Fruit fly (Drosophila melanogaster) whole organism, prepupa: ENCODE results near the gene CG2082.

Source experiments
- Blimp-1 ChIP-seq: fragments of 200-800 bp; sonication (Bioruptor generic); optimal IDR thresholded peaks from 3 replicates; lab custom pipeline; 2017; ENCODE audit warnings: missing biosample characterization, missing genetic modification characterization, mild to moderate bottlenecking, moderate library complexity, missing genetic modification reagents
- CG10631 ChIP-seq: fragments of 200-800 bp; sonication (Bioruptor generic); optimal IDR thresholded peaks from 2 replicates; lab custom pipeline; 2016; ENCODE audit warnings: missing biosample characterization, missing genetic modification characterization
- CG11294 ChIP-seq: fragments of 200-800 bp; sonication (Bioruptor generic); IDR thresholded peaks from 2 replicates; pipeline ENCODE4 v1.3.6; 2022; ENCODE audit warnings: missing biosample characterization, missing genetic modification characterization
- CG11902 ChIP-seq: fragments of 200-800 bp; sonication (Bioruptor generic); optimal IDR thresholded peaks from 3 replicates; lab custom pipeline; 2016; ENCODE audit warnings: missing biosample characterization, missing genetic modification characterization
- CG15336 ChIP-seq: fragments of 200-800 bp; sonication (Bioruptor generic); IDR thresholded peaks from 2 replicates; pipeline ENCODE4 v1.3.6; 2022; ENCODE audit warnings: missing biosample characterization, missing genetic modification characterization
- CG1621 ChIP-seq: fragments of 200-800 bp; sonication (Bioruptor generic); optimal IDR thresholded peaks from 3 replicates; lab custom pipeline; 2018; ENCODE audit warnings: missing biosample characterization, mild to moderate bottlenecking, missing genetic modification characterization
- CG16779 ChIP-seq: fragments of 200-800 bp; sonication (Bioruptor generic); optimal IDR thresholded peaks from 3 replicates; lab custom pipeline; 2017; ENCODE audit warnings: missing biosample characterization, mild to moderate bottlenecking, missing genetic modification characterization
- CG3032 ChIP-seq: fragments of 200-800 bp; optimal IDR thresholded peaks from 2 replicates; lab custom pipeline; 2019; ENCODE audit warnings: missing biosample characterization, mild to moderate bottlenecking, missing genetic modification characterization, moderate library complexity
- CG31627 ChIP-seq: fragments of 200-800 bp; sonication (Bioruptor generic); optimal IDR thresholded peaks from 3 replicates; lab custom pipeline; 2016; ENCODE audit warnings: missing biosample characterization, missing genetic modification characterization
- CG32006 ChIP-seq: fragments of 200-800 bp; sonication (Bioruptor generic); optimal IDR thresholded peaks from 3 replicates; lab custom pipeline; 2017; ENCODE audit warnings: missing biosample characterization, mild to moderate bottlenecking, missing genetic modification characterization
- CG34406 ChIP-seq: fragments of 200-800 bp; sonication (Bioruptor generic); optimal IDR thresholded peaks from 3 replicates; lab custom pipeline; 2016; ENCODE audit warnings: missing biosample characterization, missing genetic modification characterization
- CG3919 ChIP-seq: fragments of 200-800 bp; sonication (Bioruptor generic); optimal IDR thresholded peaks from 3 replicates; lab custom pipeline; 2016; ENCODE audit warnings: missing biosample characterization, missing genetic modification characterization
- CG4318 ChIP-seq: fragments of 200-800 bp; sonication (Bioruptor generic); optimal IDR thresholded peaks from 3 replicates; lab custom pipeline; 2017; ENCODE audit warnings: missing biosample characterization, mild to moderate bottlenecking, missing genetic modification characterization
- CG6163 ChIP-seq: fragments of 200-800 bp; sonication (Bioruptor generic); IDR thresholded peaks from 3 replicates; pipeline ENCODE4 v1.3.6; 2022; ENCODE audit warnings: missing biosample characterization, missing genetic modification characterization
- CG6276 ChIP-seq: fragments of 200-800 bp; sonication (Bioruptor generic); optimal IDR thresholded peaks from 2 replicates; lab custom pipeline; 2017; ENCODE audit warnings: missing biosample characterization, mild to moderate bottlenecking, missing genetic modification characterization
- CG6792 ChIP-seq: fragments of 200-800 bp; sonication (Bioruptor generic); optimal IDR thresholded peaks from 3 replicates; lab custom pipeline; 2016; ENCODE audit warnings: missing biosample characterization, missing genetic modification characterization
- CG6808 ChIP-seq: fragments of 200-800 bp; sonication (Bioruptor generic); optimal IDR thresholded peaks from 3 replicates; lab custom pipeline; 2017; ENCODE audit warnings: missing biosample characterization, missing genetic modification characterization, mild to moderate bottlenecking, moderate library complexity, missing genetic modification reagents
- CG6854 ChIP-seq: fragments of 200-800 bp; sonication (Bioruptor generic); optimal IDR thresholded peaks from 2 replicates; lab custom pipeline; 2017; ENCODE audit warnings: missing biosample characterization, mild to moderate bottlenecking, missing genetic modification characterization
- CG7368 ChIP-seq: fragments of 200-800 bp; sonication (Bioruptor generic); optimal IDR thresholded peaks from 3 replicates; lab custom pipeline; 2016; ENCODE audit warnings: missing biosample characterization, missing genetic modification characterization
- CG8319 ChIP-seq: fragments of 200-800 bp; sonication (Bioruptor generic); optimal IDR thresholded peaks from 3 replicates; lab custom pipeline; 2016; ENCODE audit warnings: missing biosample characterization, missing genetic modification characterization
- CG9139 ChIP-seq: fragments of 200-800 bp; sonication (Bioruptor generic); optimal IDR thresholded peaks from 3 replicates; lab custom pipeline; 2017; ENCODE audit warnings: missing biosample characterization, mild to moderate bottlenecking, missing genetic modification characterization
- Eip75B ChIP-seq: fragments of 200-800 bp; sonication (Bioruptor generic); optimal IDR thresholded peaks from 3 replicates; lab custom pipeline; 2016; ENCODE audit warnings: missing biosample characterization, missing genetic modification characterization
- Eip78C ChIP-seq: fragments of 200-800 bp; sonication (Bioruptor generic); peaks from one replicate; lab custom pipeline; 2016; ENCODE audit warnings: missing biosample characterization, missing genetic modification characterization
- Ets21C ChIP-seq: fragments of 200-800 bp; sonication (Bioruptor generic); optimal IDR thresholded peaks from 3 replicates; lab custom pipeline; 2016; ENCODE audit warnings: missing biosample characterization, missing genetic modification characterization
- Ets96B ChIP-seq: fragments of 200-800 bp; optimal IDR thresholded peaks from 2 replicates; lab custom pipeline; 2019; ENCODE audit warnings: missing biosample characterization, mild to moderate bottlenecking, missing genetic modification characterization, moderate library complexity
- Hr38 ChIP-seq: sonication (Bioruptor generic); optimal IDR thresholded peaks from 2 replicates; lab custom pipeline; 2016; ENCODE audit warnings: missing biosample characterization, missing genetic modification characterization
- Hr4 ChIP-seq: fragments of 200-800 bp; sonication (Bioruptor generic); optimal IDR thresholded peaks from 3 replicates; lab custom pipeline; 2016; ENCODE audit warnings: missing biosample characterization, missing genetic modification characterization
- Met ChIP-seq: fragments of 200-800 bp; sonication (Bioruptor generic); optimal IDR thresholded peaks from 3 replicates; lab custom pipeline; 2016; ENCODE audit warnings: missing biosample characterization, missing genetic modification characterization
- OdsH ChIP-seq: fragments of 200-800 bp; sonication (Bioruptor generic); optimal IDR thresholded peaks from 3 replicates; lab custom pipeline; 2016; ENCODE audit warnings: missing biosample characterization, missing genetic modification characterization
- Smox ChIP-seq: fragments of 200-800 bp; sonication (Bioruptor generic); optimal IDR thresholded peaks from 3 replicates; lab custom pipeline; 2016; ENCODE audit warnings: missing biosample characterization, missing genetic modification characterization
- Sox14 ChIP-seq: fragments of 200-800 bp; sonication (Bioruptor generic); optimal IDR thresholded peaks from 3 replicates; lab custom pipeline; 2016; ENCODE audit warnings: missing biosample characterization, missing genetic modification characterization
- Sox15 ChIP-seq: fragments of 200-800 bp; sonication (Bioruptor generic); optimal IDR thresholded peaks from 3 replicates; lab custom pipeline; 2016; ENCODE audit warnings: missing biosample characterization, missing genetic modification characterization
- cyc ChIP-seq: fragments of 200-800 bp; sonication (Bioruptor generic); optimal IDR thresholded peaks from 3 replicates; lab custom pipeline; 2016; ENCODE audit warnings: missing biosample characterization, missing genetic modification characterization
- dac ChIP-seq: fragments of 200-800 bp; sonication (Bioruptor generic); optimal IDR thresholded peaks from 2 replicates; lab custom pipeline; 2017; ENCODE audit warnings: missing biosample characterization, mild to moderate bottlenecking, missing genetic modification characterization
- eg ChIP-seq: fragments of 200-800 bp; sonication (Bioruptor generic); IDR thresholded peaks from 3 replicates; pipeline ENCODE4 v1.3.6; 2022; ENCODE audit warnings: missing biosample characterization, missing genetic modification characterization
- esn ChIP-seq: fragments of 200-800 bp; sonication (Bioruptor generic); optimal IDR thresholded peaks from 2 replicates; lab custom pipeline; 2016; ENCODE audit warnings: missing biosample characterization, mild to moderate bottlenecking, missing genetic modification characterization, moderate library complexity
- fd85E ChIP-seq: fragments of 200-800 bp; sonication (Bioruptor generic); optimal IDR thresholded peaks from 3 replicates; lab custom pipeline; 2016; ENCODE audit warnings: missing biosample characterization, missing genetic modification characterization
- lz ChIP-seq: fragments of 200-800 bp; sonication (Bioruptor generic); optimal IDR thresholded peaks from 3 replicates; lab custom pipeline; 2016; ENCODE audit warnings: missing biosample characterization, missing genetic modification characterization
- net ChIP-seq: fragments of 200-800 bp; sonication (Bioruptor generic); optimal IDR thresholded peaks from 3 replicates; lab custom pipeline; 2016; ENCODE audit warnings: missing biosample characterization, missing genetic modification characterization
- salr ChIP-seq, 2 experiments: fragments of 200-800 bp; sonication (Bioruptor generic); optimal IDR thresholded peaks; 3 replicates each; lab custom pipeline; 2016 to 2018; ENCODE audit warnings: missing biosample characterization in 2 of 2, missing genetic modification characterization in 2 of 2, mild to moderate bottlenecking in 1 of 2
- spab ChIP-seq: fragments of 200-800 bp; sonication (Bioruptor generic); optimal IDR thresholded peaks from 2 replicates; lab custom pipeline; 2017; ENCODE audit warnings: missing biosample characterization, mild to moderate bottlenecking, missing genetic modification characterization, missing genetic modification reagents
- ss ChIP-seq, 2 experiments: fragments of 200-800 bp; sonication (Bioruptor generic); optimal IDR thresholded peaks; 2 replicates in 1 of 2; 3 replicates in 1 of 2; lab custom pipeline; 2017 to 2018; ENCODE audit warnings: mild to moderate bottlenecking in 2 of 2, missing biosample characterization in 2 of 2, missing genetic modification characterization in 2 of 2, moderate library complexity in 1 of 2
- svp ChIP-seq: fragments of 200-800 bp; sonication (Bioruptor generic); peaks from one replicate; lab custom pipeline; 2016; ENCODE audit warnings: missing biosample characterization, missing genetic modification characterization
- vri ChIP-seq: fragments of 200-800 bp; sonication (Bioruptor generic); optimal IDR thresholded peaks from 3 replicates; lab custom pipeline; 2016; ENCODE audit warnings: missing biosample characterization, mild to moderate bottlenecking, missing genetic modification characterization

The CG2082 gene

DNA sequence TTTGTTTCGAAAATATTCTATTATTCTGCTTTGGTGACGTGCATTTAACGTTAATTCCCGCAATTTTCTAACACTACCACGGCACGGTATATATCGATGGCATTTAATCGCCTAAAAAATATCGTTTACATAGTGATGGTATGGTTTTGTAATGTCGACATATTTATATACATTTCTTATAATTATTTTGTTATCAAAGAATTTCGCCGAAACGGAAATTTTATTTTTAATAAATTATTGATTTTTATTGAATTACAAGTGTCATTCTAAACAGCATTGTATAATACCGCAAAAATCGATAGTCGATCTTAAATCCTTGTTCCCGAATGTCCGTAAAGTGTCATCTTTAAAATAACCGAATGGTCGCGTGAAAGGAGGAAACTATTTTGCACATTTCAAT is 43.6 kb upstream of the CG2082 start, which contains the start of the genes Sec20 and dgrn (continued):
- TF ChIP-seq esn (GFP tag; lab: Kevin White, UChicago) (peak; percentile 78), fd85E (no peak), Ets21C (peak; percentile 51), CG1621 (tag; lab: Kevin White, UChicago) (no peak), CG15336 (no peak), salr (GFP tag; optimal IDR thresholded peaks at IDR 0.05; lab: Kevin White, UChicago) (no peak), CG16779 (no peak), CG10631 (peak; percentile 65), CG11294 (GFP tag; lab: Robert Waterston, UW) (no peak), spab (GFP tag; lab: Kevin White, UChicago) (no peak), vri (GFP tag; lab: Kevin White, UChicago) (peak; percentile 37), CG34406 (GFP tag; lab: Kevin White, UChicago) (peak; percentile 60), Sox14 (peak; percentile 70), Hr4 (GFP tag; lab: Kevin White, UChicago) (peak; percentile 67)

DNA sequence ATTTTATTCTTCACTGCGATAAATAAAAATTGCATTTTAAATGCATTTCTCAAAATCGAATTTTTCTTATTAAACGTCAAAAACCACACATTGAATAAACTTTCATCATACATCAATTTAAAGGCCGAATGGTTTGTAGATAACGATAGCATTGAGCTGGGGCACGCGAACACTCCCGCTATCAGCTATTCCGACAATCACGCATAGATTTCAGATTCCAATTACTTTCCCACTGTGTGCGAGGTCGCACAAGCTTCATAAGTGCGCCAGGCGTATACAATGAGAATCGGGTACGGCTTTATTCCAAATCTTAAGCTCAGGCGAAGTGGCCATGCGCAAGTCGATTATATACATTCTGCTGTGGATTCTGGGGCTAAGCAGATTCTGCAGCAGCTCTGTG is 40.9 kb upstream of the CG2082 start, which contains the start of gene CG46303:
TSS of gene CG46303 (plus strand) at position 223 of the 400 bp plus-strand sequence.
- no peak for TF ChIP-seq lz (GFP tag; lab: Kevin White, UChicago)
- TF ChIP-seq Eip75B (GFP tag; lab: Kevin White, UChicago): no peak
- TF ChIP-seq CG6276 (GFP tag; lab: Kevin White, UChicago): no peak
- TF ChIP-seq CG3919 (GFP tag; lab: Kevin White, UChicago): no peak
- no peak for TF ChIP-seq CG8319
- TF ChIP-seq CG31627 (GFP tag; lab: Kevin White, UChicago): no peak
- TF ChIP-seq CG6792 (GFP tag; lab: Kevin White, UChicago): no peak
- TF ChIP-seq Smox (GFP tag; lab: Kevin White, UChicago): no peak
- no peak for TF ChIP-seq OdsH (GFP tag; lab: Kevin White, UChicago)
- TF ChIP-seq esn (GFP tag; lab: Kevin White, UChicago): no peak
- TF ChIP-seq CG15336: no peak
- no peak for TF ChIP-seq vri (GFP tag; lab: Kevin White, UChicago)
- no peak for TF ChIP-seq CG16779
- TF ChIP-seq CG9139 (GFP tag; lab: Kevin White, UChicago): no peak
- TF ChIP-seq CG34406 (GFP tag; lab: Kevin White, UChicago): no peak
- TF ChIP-seq CG6163: no peak
- TF ChIP-seq, all 60 proteins: peak for 0

DNA sequence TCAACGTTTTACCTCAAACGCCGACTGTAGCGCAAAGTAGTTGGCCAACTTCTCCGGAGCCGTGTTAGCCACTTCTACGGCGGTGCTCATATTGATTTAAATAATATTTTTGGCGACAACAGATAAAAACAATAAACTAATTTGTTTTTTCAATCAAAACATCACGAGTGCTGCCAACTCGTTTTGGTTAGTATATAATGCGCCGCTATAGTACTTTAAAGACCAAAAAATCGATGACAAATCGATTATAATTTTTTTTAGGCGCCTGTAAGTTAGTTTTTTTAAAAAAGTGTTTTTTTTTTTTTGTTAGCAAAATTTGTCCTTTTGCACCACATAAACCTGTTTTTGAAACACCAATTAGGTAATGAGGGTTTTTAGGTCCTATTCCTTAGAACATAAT is 40.4 kb upstream of the CG2082 start, which contains the start of gene Hpr1:
TSS of gene Hpr1 (minus strand) at position 198 of the 400 bp plus-strand sequence.
- no peak for TF ChIP-seq dac (GFP tag; lab: Kevin White, UChicago)
- peak; percentile 61 for TF ChIP-seq Eip78C (GFP tag; lab: Kevin White, UChicago)
- TF ChIP-seq Hr4 (GFP tag; lab: Kevin White, UChicago): no peak
- TF ChIP-seq, all 60 proteins: peak for 1

DNA sequence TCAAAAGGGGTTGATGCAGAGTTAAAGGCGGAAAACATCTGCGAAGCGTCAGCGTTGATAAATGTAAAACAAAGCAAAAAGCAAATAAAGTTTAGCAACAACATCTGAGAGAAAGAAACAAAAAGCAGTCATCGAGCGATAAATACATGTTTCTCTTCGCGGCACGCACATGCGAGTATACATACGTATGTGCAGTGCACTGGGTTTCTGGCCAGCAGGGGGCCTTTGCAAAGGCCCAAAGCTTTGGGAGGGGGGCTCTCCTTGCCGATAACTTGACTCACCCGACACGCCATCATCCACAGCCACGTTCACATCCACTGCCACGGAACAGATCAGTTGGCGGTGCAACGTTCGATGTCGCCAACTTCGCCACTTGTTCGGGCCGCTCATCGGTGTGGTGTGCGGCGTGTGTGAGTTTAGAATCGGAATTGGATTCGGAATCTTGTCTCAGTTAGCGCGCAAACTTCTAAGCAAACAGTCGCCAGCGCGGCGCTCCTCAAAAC is 32.3 kb upstream of the CG2082 start, which contains the start of gene CG42675:
TSS of gene CG42675 (plus strand) at position 453 of the 503 bp plus-strand sequence.
- TF ChIP-seq CG6276 (GFP tag; lab: Kevin White, UChicago): no peak
- TF ChIP-seq CG4318 (GFP tag; lab: Kevin White, UChicago): no peak
- no peak for TF ChIP-seq CG34406 (GFP tag; lab: Kevin White, UChicago)
- no peak for TF ChIP-seq OdsH (GFP tag; lab: Kevin White, UChicago)
- TF ChIP-seq CG9139 (GFP tag; lab: Kevin White, UChicago): no peak
- TF ChIP-seq CG6808 (GFP tag; lab: Kevin White, UChicago): no peak
- TF ChIP-seq Sox15 (GFP tag; lab: Kevin White, UChicago): no peak
- TF ChIP-seq ss (GFP tag; optimal IDR thresholded peaks at IDR 0.05; lab: Kevin White, UChicago): peak in 1 of 2 experiments; percentile 83
- no peak for TF ChIP-seq Blimp-1 (GFP tag; lab: Kevin White, UChicago)
- no peak for TF ChIP-seq cyc (GFP tag; lab: Kevin White, UChicago)
- TF ChIP-seq CG7368 (GFP tag; lab: Kevin White, UChicago): no peak
- no peak for TF ChIP-seq net
- TF ChIP-seq CG3032: no peak
- TF ChIP-seq svp (GFP tag; lab: Kevin White, UChicago): no peak
- no peak for TF ChIP-seq Ets96B
- TF ChIP-seq eg (GFP tag; lab: Robert Waterston, UW): peak; percentile 39; the same call in 1 of the 3 replicates
- no peak for TF ChIP-seq CG6854
- no peak for TF ChIP-seq Hr38 (GFP tag; lab: Kevin White, UChicago)
- TF ChIP-seq spab (GFP tag; lab: Kevin White, UChicago): no peak
- no peak for TF ChIP-seq Hr4 (GFP tag; lab: Kevin White, UChicago)
- TF ChIP-seq CG6792 (GFP tag; lab: Kevin White, UChicago): no peak
- TF ChIP-seq Sox14: no peak
- no peak for TF ChIP-seq lz (GFP tag; lab: Kevin White, UChicago)
- TF ChIP-seq CG11902: no peak
- TF ChIP-seq CG31627 (GFP tag; lab: Kevin White, UChicago): no peak
- TF ChIP-seq Eip78C (GFP tag; lab: Kevin White, UChicago): peak; percentile 59
- no peak for TF ChIP-seq CG3919 (GFP tag; lab: Kevin White, UChicago)
- TF ChIP-seq CG32006 (GFP tag; lab: Kevin White, UChicago): no peak
- no peak for TF ChIP-seq Met
